Fruit fly (Drosophila melanogaster): ENCODE data around the gene RanBP3.

The RanBP3 gene

dm6 chr3R:23767417-23767853, 14.8 kb upstream of the RanBP3 start, which contains the start of the genes CG10214 and CG10375 (continued):
- no peak for TF ChIP-seq Kr (GFP tag; optimal IDR thresholded peaks at IDR 0.05)
- peak; percentile 32; the same call in 1 of the 2 replicates for TF ChIP-seq CG32767 (GFP tag; IDR thresholded peaks at IDR 0.05)
- TF ChIP-seq CG2120 (GFP tag; optimal IDR thresholded peaks at IDR 0.05): peak; percentile 90
- TF ChIP-seq amos (GFP tag; IDR thresholded peaks at IDR 0.05; ENCODE audit: partially characterized antibody): peak; percentile 33; the same call in 1 of the 2 replicates
- peak; percentile 87 for TF ChIP-seq CG33213 (GFP tag; optimal IDR thresholded peaks at IDR 0.05)
- TF ChIP-seq gro (GFP tag; optimal IDR thresholded peaks at IDR 0.05): peak; percentile 80
- no peak for TF ChIP-seq slou (GFP tag; optimal IDR thresholded peaks at IDR 0.05)
- TF ChIP-seq nau (GFP tag; optimal IDR thresholded peaks at IDR 0.05): no peak
- TF ChIP-seq en (GFP tag; optimal IDR thresholded peaks at IDR 0.05): peak; percentile 35
- peak; percentile 83 for TF ChIP-seq NC2β (GFP tag; optimal IDR thresholded peaks at IDR 0.05)
- TF ChIP-seq Rfx (GFP tag; IDR thresholded peaks at IDR 0.05): peak; percentile 75
- TF ChIP-seq wor (GFP tag; IDR thresholded peaks at IDR 0.05): peak; percentile 44; the same call in 1 of the 2 replicates
- peak; percentile 49 for TF ChIP-seq CG1233 (GFP tag; optimal IDR thresholded peaks at IDR 0.05)
- peak; percentile 18 for TF ChIP-seq luna (GFP tag; optimal IDR thresholded peaks at IDR 0.05)
- peak; percentile 78 for TF ChIP-seq repo (GFP tag; optimal IDR thresholded peaks at IDR 0.05)
- peak; percentile 83 for TF ChIP-seq nmo (GFP tag; optimal IDR thresholded peaks at IDR 0.05)
- peak; percentile 83 for TF ChIP-seq MESR4 (GFP tag; optimal IDR thresholded peaks at IDR 0.05)
- peak; percentile 44; the same call in 1 of the 2 replicates for TF ChIP-seq HLH3B (GFP tag; IDR thresholded peaks at IDR 0.05)
- peak; percentile 60 for TF ChIP-seq slp2 (GFP tag; optimal IDR thresholded peaks at IDR 0.05)
- TF ChIP-seq CG10209 (GFP tag; optimal IDR thresholded peaks at IDR 0.05): peak; percentile 57
- no peak for TF ChIP-seq HLHmδ (GFP tag; optimal IDR thresholded peaks at IDR 0.05)
- peak; percentile 74 for TF ChIP-seq maf-S (GFP tag; optimal IDR thresholded peaks at IDR 0.05)
- peak; percentile 88 for TF ChIP-seq ci (GFP tag; IDR thresholded peaks at IDR 0.05)
- TF ChIP-seq CG4404 (GFP tag; IDR thresholded peaks at IDR 0.05): peak; percentile 43; the same call in 1 of the 2 replicates
- TF ChIP-seq CG30020 (tag; optimal IDR thresholded peaks at IDR 0.05): peak; percentile 75
- TF ChIP-seq CG14050 (GFP tag; IDR thresholded peaks at IDR 0.05): no peak
- no peak for TF ChIP-seq ac (GFP tag; optimal IDR thresholded peaks at IDR 0.05)
- TF ChIP-seq CG17361 (GFP tag; IDR thresholded peaks at IDR 0.05): peak; percentile 79
- peak; percentile 47 for TF ChIP-seq CG3163 (GFP tag; optimal IDR thresholded peaks at IDR 0.05)
- peak; percentile 57; the same call in 1 of the 2 replicates for TF ChIP-seq CG9215 (GFP tag; IDR thresholded peaks at IDR 0.05)
- peak; percentile 54 for TF ChIP-seq CG3065 (GFP tag; optimal IDR thresholded peaks at IDR 0.05)
- peak; percentile 74 for TF ChIP-seq CG2678 (tag; optimal IDR thresholded peaks at IDR 0.05)
- peak; percentile 31 for TF ChIP-seq CG13296 (GFP tag; optimal IDR thresholded peaks at IDR 0.05)
- TF ChIP-seq CG13624 (GFP tag; optimal IDR thresholded peaks at IDR 0.05): peak; percentile 89
- peak; percentile 85 for TF ChIP-seq HmgZ (tag; optimal IDR thresholded peaks at IDR 0.05)
- peak; percentile 65 for TF ChIP-seq lmd (GFP tag; IDR thresholded peaks at IDR 0.05)
- peak; percentile 44 for TF ChIP-seq Nf-YB (GFP tag; optimal IDR thresholded peaks at IDR 0.05)
- TF ChIP-seq sim (GFP tag; IDR thresholded peaks at IDR 0.05): no peak
- peak; percentile 48; the same call in 1 of the 2 replicates for TF ChIP-seq CG32772 (GFP tag; IDR thresholded peaks at IDR 0.05)
- peak; percentile 70 for TF ChIP-seq caup (GFP tag; optimal IDR thresholded peaks at IDR 0.05; ENCODE audit: severe bottlenecking)
- TF ChIP-seq CG1603 (tag; optimal IDR thresholded peaks at IDR 0.05): peak; percentile 94
- peak; percentile 41 for TF ChIP-seq salm (tag; optimal IDR thresholded peaks at IDR 0.05)
- peak; percentile 34; the same call in 1 of the 3 replicates for TF ChIP-seq CG34422 (GFP tag; IDR thresholded peaks at IDR 0.05)
- no peak for TF ChIP-seq CG31224 (GFP tag; IDR thresholded peaks at IDR 0.05)
- no peak for TF ChIP-seq sr (GFP tag; IDR thresholded peaks at IDR 0.05)
- TF ChIP-seq eyg (GFP tag; optimal IDR thresholded peaks at IDR 0.05): peak; percentile 65
- no peak for TF ChIP-seq CG11696 (GFP tag; IDR thresholded peaks at IDR 0.05)
- TF ChIP-seq zen2 (GFP tag; IDR thresholded peaks at IDR 0.05; ENCODE audit: partially characterized antibody): no peak
- TF ChIP-seq D19B (GFP tag; optimal IDR thresholded peaks at IDR 0.05): peak; percentile 27
- TF ChIP-seq pum (GFP tag; optimal IDR thresholded peaks at IDR 0.05): peak; percentile 78
- TF ChIP-seq exex (tag; optimal IDR thresholded peaks at IDR 0.05): peak; percentile 39
